Worm (Caenorhabditis elegans) whole organism, L1 larva: ENCODE results near the gene ceeh-1.
A peak's percentile ranks its signal among the peaks of the same experiment; 100 is the strongest.

Experiments
- C16A3.4 ChIP-seq: fragments of 150-350 bp; optimal IDR thresholded peaks from 2 replicates; lab custom pipeline; 2014; ENCODE audit warnings: missing biosample characterization, missing genetic modification characterization
- C34B4.2 ChIP-seq: sonication (generic microtip); optimal IDR thresholded peaks from 2 replicates; lab custom pipeline; 2017; ENCODE audit warnings: mild to moderate bottlenecking, missing genetic modification characterization, missing compliant biosample characterization
- F16B12.6 ChIP-seq: fragments of 150-350 bp; optimal IDR thresholded peaks from 2 replicates; lab custom pipeline; 2014; ENCODE audit warnings: missing biosample characterization, missing genetic modification characterization
- Y116A8C.19 ChIP-seq: sonication (generic microtip); optimal IDR thresholded peaks from 2 replicates; lab custom pipeline; 2016; ENCODE audit warnings: missing compliant biosample characterization, missing genetic modification characterization, borderline replicate concordance
- aly-2 ChIP-seq: fragments of 150-350 bp; optimal IDR thresholded peaks from 2 replicates; lab custom pipeline; 2014; ENCODE audit warnings: missing biosample characterization, missing genetic modification characterization
- ceh-63 ChIP-seq: fragments of 200-800 bp; sonication (Bioruptor generic); optimal IDR thresholded peaks from 2 replicates; lab custom pipeline; 2018; ENCODE audit warnings: mild to moderate bottlenecking, missing genetic modification characterization, missing compliant biosample characterization
- ceh-8 ChIP-seq: fragments of 200-800 bp; sonication (Bioruptor generic); optimal IDR thresholded peaks from 2 replicates; lab custom pipeline; 2018; ENCODE audit warnings: mild to moderate bottlenecking, missing genetic modification characterization, moderate library complexity, missing compliant biosample characterization
- ceh-82 ChIP-seq, 3 experiments: fragments of 150-350 bp in 1 of 3; sonication (generic microtip) in 2 of 3; optimal IDR thresholded peaks; 2 replicates each; lab custom pipeline; 2014 to 2017; ENCODE audit warnings: missing biosample characterization in 3 of 3, missing genetic modification characterization in 3 of 3
- ceh-90 ChIP-seq: sonication (generic microtip); optimal IDR thresholded peaks from 2 replicates; lab custom pipeline; 2016; ENCODE audit warnings: missing genetic modification characterization, missing compliant biosample characterization
- dpl-1 ChIP-seq, 3 experiments: fragments of 150-350 bp in 2 of 3; sonication (generic microtip) in 1 of 3; optimal IDR thresholded peaks; 2 replicates each; lab custom pipeline; 2014 to 2017; ENCODE audit warnings: missing biosample characterization in 3 of 3, missing genetic modification characterization in 3 of 3, missing genetic modification reagents in 3 of 3
- efl-1 ChIP-seq, 4 experiments: fragments of 150-350 bp; optimal IDR thresholded peaks in 3 of 4; peaks in 1 of 4; 1 replicate in 1 of 4; 2 replicates in 3 of 4; lab custom pipeline; 2014; ENCODE audit warnings: missing biosample characterization in 2 of 4, missing genetic modification characterization in 2 of 4, missing genetic modification reagents in 2 of 4
- efl-3 ChIP-seq: fragments of 200-800 bp; sonication (Bioruptor generic); optimal IDR thresholded peaks from 2 replicates; lab custom pipeline; 2018; ENCODE audit warnings: mild to moderate bottlenecking, missing genetic modification characterization, missing compliant biosample characterization
- elt-2 ChIP-seq: sonication (generic microtip); optimal IDR thresholded peaks from 2 replicates; lab custom pipeline; 2016; ENCODE audit warnings: missing genetic modification characterization, mild to moderate bottlenecking, inconsistent platforms, missing compliant biosample characterization, missing genetic modification reagents
- elt-3 ChIP-seq, 6 experiments: fragments of 150-350 bp in 1 of 6; sonication (generic microtip); optimal IDR thresholded peaks; 2 replicates each; lab custom pipeline; 2017 to 2018; ENCODE audit warnings: missing biosample characterization in 6 of 6, missing genetic modification characterization in 6 of 6, inconsistent platforms in 1 of 6
- ets-5 ChIP-seq: fragments of 200-800 bp; sonication (Bioruptor generic); IDR thresholded peaks from 2 replicates; pipeline ENCODE4 v1.3.6; 2022; ENCODE audit warnings: missing genetic modification characterization, missing compliant biosample characterization
- fkh-4 ChIP-seq: sonication (generic microtip); optimal IDR thresholded peaks from 2 replicates; lab custom pipeline; 2016; ENCODE audit warnings: missing compliant biosample characterization, missing genetic modification characterization, borderline replicate concordance
- grh-1 ChIP-seq: fragments of 200-800 bp; sonication (Bioruptor generic); IDR thresholded peaks from 2 replicates; pipeline ENCODE4 v1.3.6; 2022; ENCODE audit warnings: missing genetic modification reagents, missing genetic modification characterization, missing compliant biosample characterization
- hlh-4 ChIP-seq: sonication (generic microtip); optimal IDR thresholded peaks from 2 replicates; lab custom pipeline; 2016; ENCODE audit warnings: mild to moderate bottlenecking, missing genetic modification characterization, missing compliant biosample characterization
- hpl-2 ChIP-seq: fragments of 150-350 bp; optimal IDR thresholded peaks from 2 replicates; lab custom pipeline; 2014; ENCODE audit warnings: missing biosample characterization, missing genetic modification reagents, missing genetic modification characterization
- irx-1 ChIP-seq: sonication (generic microtip); optimal IDR thresholded peaks from 2 replicates; lab custom pipeline; 2016; ENCODE audit warnings: missing genetic modification characterization, missing compliant biosample characterization
- isw-1 ChIP-seq: fragments of 200-800 bp; sonication (Bioruptor generic); IDR thresholded peaks from 2 replicates; pipeline ENCODE4 v1.3.6; 2022; ENCODE audit warnings: missing genetic modification characterization, missing compliant biosample characterization
- lin-13 ChIP-seq: fragments of 150-350 bp; optimal IDR thresholded peaks from 2 replicates; lab custom pipeline; 2014; ENCODE audit warnings: missing biosample characterization, missing genetic modification reagents, missing genetic modification characterization
- lin-14 ChIP-seq: fragments of 200-800 bp; sonication (Bioruptor generic); optimal IDR thresholded peaks from 2 replicates; lab custom pipeline; 2018; ENCODE audit warnings: mild to moderate bottlenecking, missing genetic modification characterization, moderate library complexity, missing compliant biosample characterization
- lin-35 ChIP-seq, 2 experiments: fragments of 150-350 bp; optimal IDR thresholded peaks; 2 replicates each; lab custom pipeline; 2014; ENCODE audit warnings: missing biosample characterization in 2 of 2, missing genetic modification characterization in 2 of 2, missing genetic modification reagents in 2 of 2
- lin-39 ChIP-seq: fragments of 150-350 bp; optimal IDR thresholded peaks from 2 replicates; lab custom pipeline; 2014; ENCODE audit warnings: missing biosample characterization, missing genetic modification reagents, missing genetic modification characterization
- lir-3 ChIP-seq: sonication (generic microtip); optimal IDR thresholded peaks from 2 replicates; lab custom pipeline; 2016; ENCODE audit warnings: mild to moderate bottlenecking, missing genetic modification characterization, moderate library complexity, missing compliant biosample characterization; ENCODE audit not compliant: poor library complexity
- mab-9 ChIP-seq: fragments of 200-800 bp; sonication (Bioruptor generic); IDR thresholded peaks from 2 replicates; pipeline ENCODE4 v1.3.6; 2022; ENCODE audit warnings: missing genetic modification reagents, missing genetic modification characterization, missing compliant biosample characterization
- mdl-1 ChIP-seq, 2 experiments: fragments of 150-350 bp; optimal IDR thresholded peaks; 2 replicates each; lab custom pipeline; 2014 to 2017; ENCODE audit warnings: missing biosample characterization in 2 of 2, missing genetic modification characterization in 2 of 2, inconsistent platforms in 1 of 2
- mef-2 ChIP-seq: fragments of 150-350 bp; optimal IDR thresholded peaks from 2 replicates; lab custom pipeline; 2014; ENCODE audit warnings: missing biosample characterization, missing genetic modification characterization
- nhr-12 ChIP-seq: sonication (generic microtip); optimal IDR thresholded peaks from 2 replicates; lab custom pipeline; 2017; ENCODE audit warnings: missing biosample characterization, missing genetic modification characterization
- nhr-19 ChIP-seq: fragments of 200-800 bp; sonication (Bioruptor generic); conservative IDR thresholded peaks from 2 replicates; pipeline ENCODE4 v1.3.6; 2022; ENCODE audit warnings: missing genetic modification characterization, missing compliant biosample characterization
- nhr-237 ChIP-seq: fragments of 150-350 bp; optimal IDR thresholded peaks from 2 replicates; lab custom pipeline; 2014; ENCODE audit warnings: missing biosample characterization, missing genetic modification characterization
- nhr-84 ChIP-seq: sonication (generic microtip); optimal IDR thresholded peaks from 2 replicates; lab custom pipeline; 2017; ENCODE audit warnings: missing biosample characterization, missing genetic modification characterization
- nhr-85 ChIP-seq: sonication (generic microtip); peaks from one replicate; lab custom pipeline; 2016; ENCODE audit warnings: missing genetic modification characterization, inconsistent platforms, missing compliant biosample characterization
- pag-3 ChIP-seq: sonication (generic microtip); optimal IDR thresholded peaks from 2 replicates; lab custom pipeline; 2017; ENCODE audit warnings: missing genetic modification characterization, mild to moderate bottlenecking, missing compliant biosample characterization, antibody characterized with exemption, borderline replicate concordance; ENCODE audit not compliant: insufficient read depth
- pax-3 ChIP-seq: fragments of 200-800 bp; sonication (Bioruptor generic); optimal IDR thresholded peaks from 2 replicates; lab custom pipeline; 2018; ENCODE audit warnings: mild to moderate bottlenecking, missing genetic modification characterization, moderate library complexity, missing compliant biosample characterization
- pqm-1 ChIP-seq: sonication (generic microtip); optimal IDR thresholded peaks from 3 replicates; lab custom pipeline; 2017; ENCODE audit warnings: missing biosample characterization, missing genetic modification characterization
- rnt-1 ChIP-seq: sonication (generic microtip); optimal IDR thresholded peaks from 2 replicates; lab custom pipeline; 2016; ENCODE audit warnings: mild to moderate bottlenecking, missing genetic modification characterization, moderate library complexity, missing compliant biosample characterization
- snpc-4 ChIP-seq: fragments of 150-350 bp; optimal IDR thresholded peaks from 2 replicates; lab custom pipeline; 2014; ENCODE audit warnings: missing biosample characterization, missing genetic modification characterization
- snu-23 ChIP-seq: sonication (generic microtip); optimal IDR thresholded peaks from 2 replicates; lab custom pipeline; 2016; ENCODE audit warnings: missing genetic modification characterization, missing compliant biosample characterization
- sptf-1 ChIP-seq: fragments of 150-350 bp; optimal IDR thresholded peaks from 2 replicates; lab custom pipeline; 2014; ENCODE audit warnings: missing biosample characterization, missing genetic modification characterization
- swsn-7 ChIP-seq: sonication (generic microtip); optimal IDR thresholded peaks from 2 replicates; lab custom pipeline; 2016; ENCODE audit warnings: missing genetic modification characterization, missing compliant biosample characterization
- unc-30 ChIP-seq: sonication (generic microtip); optimal IDR thresholded peaks from 2 replicates; lab custom pipeline; 2017; ENCODE audit warnings: missing biosample characterization, missing genetic modification characterization
- unc-62 ChIP-seq: fragments of 150-350 bp; optimal IDR thresholded peaks from 2 replicates; lab custom pipeline; 2014; ENCODE audit warnings: missing biosample characterization, missing genetic modification reagents, missing genetic modification characterization
- zag-1 ChIP-seq: fragments of 150-350 bp; optimal IDR thresholded peaks from 2 replicates; lab custom pipeline; 2014; ENCODE audit warnings: missing biosample characterization, missing genetic modification characterization
- zip-4 ChIP-seq: fragments of 200-800 bp; sonication (Bioruptor generic); optimal IDR thresholded peaks from 2 replicates; lab custom pipeline; 2018; ENCODE audit warnings: mild to moderate bottlenecking, missing genetic modification characterization, moderate library complexity, missing compliant biosample characterization
- ztf-11 ChIP-seq, 2 experiments: sonication (generic microtip); optimal IDR thresholded peaks; 2 replicates each; lab custom pipeline; 2016 to 2017; ENCODE audit warnings: missing genetic modification characterization in 2 of 2, missing biosample characterization in 1 of 2, missing compliant biosample characterization in 1 of 2

Gene ceeh-1

ce11 chrIII:789604-790003 is 42.5 kb downstream of the ceeh-1 start (continued):
- TF ChIP-seq grh-1 (GFP tag; lab: Robert Waterston, UW) (no peak), F16B12.6 (tag; lab: Kevin White, UChicago) (no peak), nhr-85 (peak; percentile 35), pag-3 (tag; lab: Kevin White, UChicago) (no peak), Y116A8C.19 (tag; lab: Kevin White, UChicago) (no peak), ceh-63 (GFP tag; lab: Kevin White, UChicago) (no peak), dpl-1 (GFP tag; optimal IDR thresholded peaks at IDR 0.05; lab: Kevin White, UChicago) (no peak), efl-1 (optimal IDR thresholded peaks at IDR 0.05; lab: Kevin White, UChicago) (no peak), efl-1 (GFP tag; optimal IDR thresholded peaks at IDR 0.05 in 1 of 2; lab: Kevin White, UChicago) (peak in 1 of 2 experiments; percentile 80), lin-14 (GFP tag; lab: Kevin White, UChicago) (peak; percentile 20), zip-4 (GFP tag; lab: Kevin White, UChicago) (no peak), aly-2 (tag; lab: Kevin White, UChicago) (no peak), ztf-11 (tag; optimal IDR thresholded peaks at IDR 0.05; lab: Kevin White, UChicago) (no peak), irx-1 (tag; lab: Kevin White, UChicago) (no peak), ceh-8 (GFP tag; lab: Kevin White, UChicago) (no peak), C34B4.2 (no peak), lin-13 (GFP tag; lab: Kevin White, UChicago) (no peak), snu-23 (GFP tag; lab: Kevin White, UChicago) (no peak), isw-1 (GFP tag; lab: Robert Waterston, UW) (no peak), ets-5 (GFP tag; lab: Robert Waterston, UW) (no peak), unc-30 (tag; lab: Kevin White, UChicago) (no peak), zag-1 (tag; lab: Kevin White, UChicago) (no peak), nhr-84 (tag; lab: Kevin White, UChicago) (no peak), pqm-1 (tag; lab: Kevin White, UChicago) (no peak), hpl-2 (GFP tag; lab: Kevin White, UChicago) (no peak), ceh-90 (tag; lab: Kevin White, UChicago) (no peak), rnt-1 (tag; lab: Kevin White, UChicago) (no peak), swsn-7 (tag; lab: Kevin White, UChicago) (peak; percentile 3), lir-3 (tag; lab: Kevin White, UChicago) (no peak), lin-39 (tag; lab: Kevin White, UChicago) (no peak), elt-2 (tag; lab: Kevin White, UChicago) (no peak), ceh-82 (tag; optimal IDR thresholded peaks at IDR 0.05; lab: Kevin White, UChicago) (no peak), nhr-237 (tag; lab: Kevin White, UChicago) (no peak), mdl-1 (tag; optimal IDR thresholded peaks at IDR 0.05; lab: Kevin White, UChicago) (no peak), efl-3 (GFP tag; lab: Kevin White, UChicago) (no peak)
- TF ChIP-seq, all 84 proteins: peak for 13

ce11 chrIII:783254-783753 is 48.8 kb downstream of the ceeh-1 start, which contains the start of the genes dagl-2 and ppm-1.G:
Gene dagl-2 (minus strand): TSS chrIII:783305.
Gene ppm-1.G (plus strand): TSS chrIII:783703.
- TF ChIP-seq hpl-2 (GFP tag; lab: Kevin White, UChicago) (peak; percentile 46), nhr-85 (peak; percentile 92), rnt-1 (tag; lab: Kevin White, UChicago) (peak; percentile 93), efl-1 (optimal IDR thresholded peaks at IDR 0.05; lab: Kevin White, UChicago) (peak; percentile 72 to 73), efl-1 (GFP tag; optimal IDR thresholded peaks at IDR 0.05 in 1 of 2; lab: Kevin White, UChicago) (peak; percentile 81 to 96), hlh-4 (tag; lab: Kevin White, UChicago) (no peak), elt-3 (tag; optimal IDR thresholded peaks at IDR 0.05; lab: Kevin White, UChicago) (peak in 1 of 6 experiments; percentile 67), mab-9 (GFP tag; lab: Robert Waterston, UW) (no peak), nhr-12 (tag; lab: Kevin White, UChicago) (no peak), nhr-19 (GFP tag; lab: Robert Waterston, UW) (peak; percentile 55), pqm-1 (tag; lab: Kevin White, UChicago) (no peak), ets-5 (GFP tag; lab: Robert Waterston, UW) (no peak), mef-2 (tag; lab: Kevin White, UChicago) (no peak), grh-1 (GFP tag; lab: Robert Waterston, UW) (no peak), unc-62 (GFP tag; lab: Kevin White, UChicago) (no peak), lir-3 (tag; lab: Kevin White, UChicago) (peak; percentile 90), lin-39 (tag; lab: Kevin White, UChicago) (no peak), pax-3 (tag; lab: Kevin White, UChicago) (peak; percentile 81), lin-35 (GFP tag; optimal IDR thresholded peaks at IDR 0.05; lab: Kevin White, UChicago) (peak; percentile 76 to 84), sptf-1 (tag; lab: Kevin White, UChicago) (no peak), fkh-4 (tag; lab: Kevin White, UChicago) (peak; percentile 75), snpc-4 (peak; percentile 51), C34B4.2 (no peak), C16A3.4 (tag; lab: Kevin White, UChicago) (peak; percentile 73), isw-1 (GFP tag; lab: Robert Waterston, UW) (peak; percentile 72), elt-2 (tag; lab: Kevin White, UChicago) (peak; percentile 37), zag-1 (tag; lab: Kevin White, UChicago) (no peak)
